Worm (Caenorhabditis elegans) whole organism, L4 larva: ENCODE measurements around the gene fipr-5.
A peak's percentile ranks its signal among the peaks of the same experiment; 100 is the strongest.

ENCODE experiments used
- F26F4.8 ChIP-seq: fragments of 200-800 bp; sonication (Bioruptor generic); conservative IDR thresholded peaks from 2 replicates; pipeline ENCODE4 v1.3.6; 2022; ENCODE audit warnings: missing genetic modification characterization, missing compliant biosample characterization
- R02D3.7 ChIP-seq: fragments of 150-350 bp; sonication (generic microtip); optimal IDR thresholded peaks from 3 replicates; lab custom pipeline; 2014; ENCODE audit warnings: missing biosample characterization, missing genetic modification characterization
- T20F7.1 ChIP-seq: fragments of 200-800 bp; sonication (Bioruptor generic); optimal IDR thresholded peaks from 2 replicates; lab custom pipeline; 2018; ENCODE audit warnings: mild to moderate bottlenecking, missing genetic modification characterization, missing compliant biosample characterization
- Y105C5A.15 ChIP-seq: fragments of 200-800 bp; sonication (Bioruptor generic); IDR thresholded peaks from 2 replicates; pipeline ENCODE4 v1.3.6; 2022; ENCODE audit warnings: missing genetic modification characterization, missing compliant biosample characterization
- Y5F2A.4 ChIP-seq: fragments of 200-800 bp; sonication (Bioruptor generic); optimal IDR thresholded peaks from 2 replicates; lab custom pipeline; 2018; ENCODE audit warnings: mild to moderate bottlenecking, missing genetic modification characterization, missing compliant biosample characterization
- Y75B8A.6 ChIP-seq: fragments of 200-800 bp; sonication (Bioruptor generic); IDR thresholded peaks from 2 replicates; pipeline ENCODE4 v1.3.6; 2022; ENCODE audit warnings: missing genetic modification reagents, missing genetic modification characterization, missing compliant biosample characterization
- ZK337.2 ChIP-seq: fragments of 200-800 bp; sonication (Bioruptor generic); IDR thresholded peaks from 2 replicates; pipeline ENCODE4 v1.3.6; 2022; ENCODE audit warnings: missing genetic modification reagents, missing genetic modification characterization, missing compliant biosample characterization
- ZK546.5 ChIP-seq, 2 experiments: sonication (generic microtip); optimal IDR thresholded peaks; 2 replicates each; lab custom pipeline; 2017; ENCODE audit warnings: missing biosample characterization in 2 of 2, missing genetic modification characterization in 2 of 2
- aly-2 ChIP-seq: sonication (generic microtip); optimal IDR thresholded peaks from 2 replicates; lab custom pipeline; 2018; ENCODE audit warnings: missing biosample characterization, missing genetic modification characterization
- ama-1 ChIP-seq: fragments of 150-350 bp; optimal IDR thresholded peaks from 2 replicates; lab custom pipeline; 2014; ENCODE audit warnings: inconsistent platforms, mixed read lengths
- arid-1 ChIP-seq: fragments of 200-800 bp; sonication (Bioruptor generic); conservative IDR thresholded peaks from 2 replicates; pipeline ENCODE4 v1.3.6; 2022; ENCODE audit warnings: missing genetic modification reagents, missing genetic modification characterization, missing compliant biosample characterization
- ceh-20 ChIP-seq: fragments of 200-800 bp; sonication (Bioruptor generic); IDR thresholded peaks from 2 replicates; pipeline ENCODE4 v1.3.6; 2022; ENCODE audit warnings: missing genetic modification reagents, missing genetic modification characterization, missing compliant biosample characterization
- ceh-28 ChIP-seq: fragments of 150-350 bp; optimal IDR thresholded peaks from 2 replicates; lab custom pipeline; 2014; ENCODE audit warnings: missing biosample characterization, missing genetic modification reagents, missing genetic modification characterization
- ceh-32 ChIP-seq: sonication (generic microtip); optimal IDR thresholded peaks from 2 replicates; lab custom pipeline; 2016; ENCODE audit warnings: mild to moderate bottlenecking, missing genetic modification characterization, missing compliant biosample characterization; ENCODE audit not compliant: poor library complexity
- ceh-62 ChIP-seq: sonication (generic microtip); optimal IDR thresholded peaks from 2 replicates; lab custom pipeline; 2017; ENCODE audit warnings: missing biosample characterization, missing genetic modification characterization
- ceh-82 ChIP-seq: sonication (generic microtip); optimal IDR thresholded peaks from 2 replicates; lab custom pipeline; 2017; ENCODE audit warnings: missing biosample characterization, missing genetic modification characterization
- cey-2 ChIP-seq: sonication (generic microtip); optimal IDR thresholded peaks from 3 replicates; lab custom pipeline; 2017; ENCODE audit warnings: missing genetic modification characterization, mild to moderate bottlenecking, missing compliant biosample characterization, antibody characterized with exemption, borderline replicate concordance; ENCODE audit not compliant: insufficient read depth
- ctbp-1 ChIP-seq: fragments of 200-800 bp; sonication (Bioruptor generic); IDR thresholded peaks from 2 replicates; pipeline ENCODE4 v1.3.6; 2022; ENCODE audit warnings: missing genetic modification reagents, missing genetic modification characterization, missing compliant biosample characterization
- daf-16 ChIP-seq, 3 experiments: sonication (generic microtip); optimal IDR thresholded peaks; 2 replicates each; lab custom pipeline; 2016 to 2017; ENCODE audit warnings: missing genetic modification characterization in 3 of 3, missing genetic modification reagents in 3 of 3, mild to moderate bottlenecking in 2 of 3, missing compliant biosample characterization in 2 of 3, missing biosample characterization in 1 of 3, moderate library complexity in 1 of 3
- daf-8 ChIP-seq: fragments of 200-800 bp; sonication (Bioruptor generic); IDR thresholded peaks from 2 replicates; pipeline ENCODE4 v1.3.6; 2022; ENCODE audit warnings: missing genetic modification characterization, missing compliant biosample characterization
- dmd-8 ChIP-seq: fragments of 200-800 bp; sonication (Bioruptor generic); IDR thresholded peaks from 2 replicates; pipeline ENCODE4 v1.3.6; 2022; ENCODE audit warnings: missing genetic modification characterization, missing compliant biosample characterization
- duxl-1 ChIP-seq: sonication (generic microtip); optimal IDR thresholded peaks from 2 replicates; lab custom pipeline; 2016; ENCODE audit warnings: mild to moderate bottlenecking, missing genetic modification characterization, moderate library complexity, missing compliant biosample characterization; ENCODE audit not compliant: poor library complexity
- dve-1 ChIP-seq: sonication (generic microtip); optimal IDR thresholded peaks from 2 replicates; lab custom pipeline; 2017; ENCODE audit warnings: antibody characterized with exemption, mild to moderate bottlenecking, missing genetic modification characterization, missing compliant biosample characterization; ENCODE audit not compliant: insufficient read depth
- hlh-30 ChIP-seq: sonication (generic microtip); optimal IDR thresholded peaks from 2 replicates; lab custom pipeline; 2017; ENCODE audit warnings: antibody characterized with exemption, mild to moderate bottlenecking, missing genetic modification characterization, missing compliant biosample characterization; ENCODE audit not compliant: insufficient read depth
- hmg-1.1 ChIP-seq: fragments of 200-800 bp; sonication (Bioruptor generic); IDR thresholded peaks from 2 replicates; pipeline ENCODE4 v1.3.6; 2022; ENCODE audit warnings: missing genetic modification reagents, missing genetic modification characterization, missing compliant biosample characterization
- jun-1 ChIP-seq: fragments of 150-350 bp; optimal IDR thresholded peaks from 2 replicates; lab custom pipeline; 2014; ENCODE audit warnings: missing biosample characterization, missing genetic modification reagents, missing genetic modification characterization
- lim-7 ChIP-seq: fragments of 200-800 bp; sonication (Bioruptor generic); IDR thresholded peaks from 2 replicates; pipeline ENCODE4 v1.3.6; 2022; ENCODE audit warnings: missing genetic modification characterization, missing compliant biosample characterization
- lin-1 ChIP-seq: fragments of 200-800 bp; sonication (Bioruptor generic); IDR thresholded peaks from 2 replicates; pipeline ENCODE4 v1.3.6; 2022; ENCODE audit warnings: missing genetic modification reagents, missing genetic modification characterization, missing compliant biosample characterization
- lin-13 ChIP-seq: fragments of 150-350 bp; optimal IDR thresholded peaks from 2 replicates; lab custom pipeline; 2014; ENCODE audit warnings: missing biosample characterization, missing genetic modification reagents, missing genetic modification characterization
- lin-29 ChIP-seq: fragments of 200-800 bp; sonication (Bioruptor generic); IDR thresholded peaks from 2 replicates; pipeline ENCODE4 v1.3.6; 2022; ENCODE audit warnings: missing genetic modification reagents, missing genetic modification characterization, missing compliant biosample characterization
- lin-38 ChIP-seq: fragments of 200-800 bp; sonication (Bioruptor generic); IDR thresholded peaks from 2 replicates; pipeline ENCODE4 v1.3.6; 2022; ENCODE audit warnings: missing genetic modification reagents, missing genetic modification characterization, missing compliant biosample characterization
- lin-39 ChIP-seq: fragments of 150-350 bp; optimal IDR thresholded peaks from 2 replicates; lab custom pipeline; 2014; ENCODE audit warnings: missing biosample characterization, missing genetic modification reagents, missing genetic modification characterization
- lsy-2 ChIP-seq, 2 experiments: fragments of 150-350 bp in 1 of 2; sonication (generic microtip) in 1 of 2; optimal IDR thresholded peaks; 2 replicates each; lab custom pipeline; 2014 to 2017; ENCODE audit warnings: missing biosample characterization in 2 of 2, missing genetic modification characterization in 2 of 2
- nhr-11 ChIP-seq: fragments of 150-350 bp; optimal IDR thresholded peaks from 2 replicates; lab custom pipeline; 2014; ENCODE audit warnings: missing biosample characterization, missing genetic modification characterization
- nhr-237 ChIP-seq: sonication (generic microtip); optimal IDR thresholded peaks from 2 replicates; lab custom pipeline; 2017; ENCODE audit warnings: missing biosample characterization, missing genetic modification characterization
- nhr-28 ChIP-seq: fragments of 150-350 bp; optimal IDR thresholded peaks from 2 replicates; lab custom pipeline; 2014; ENCODE audit warnings: missing biosample characterization, missing genetic modification characterization
- nhr-41 ChIP-seq: fragments of 200-800 bp; sonication (Bioruptor generic); IDR thresholded peaks from 2 replicates; pipeline ENCODE4 v1.3.6; 2022; ENCODE audit warnings: missing genetic modification reagents, missing genetic modification characterization, missing compliant biosample characterization
- nhr-42 ChIP-seq: fragments of 200-800 bp; sonication (Bioruptor generic); IDR thresholded peaks from 2 replicates; pipeline ENCODE4 v1.3.6; 2022; ENCODE audit warnings: missing genetic modification characterization, missing compliant biosample characterization
- nhr-48 ChIP-seq: sonication (generic microtip); optimal IDR thresholded peaks from 2 replicates; lab custom pipeline; 2016; ENCODE audit warnings: mild to moderate bottlenecking, missing genetic modification characterization, missing compliant biosample characterization
- nhr-6 ChIP-seq: fragments of 150-350 bp; optimal IDR thresholded peaks from 2 replicates; lab custom pipeline; 2014; ENCODE audit warnings: missing biosample characterization, missing genetic modification characterization
- nhr-76 ChIP-seq: fragments of 150-350 bp; optimal IDR thresholded peaks from 2 replicates; lab custom pipeline; 2014; ENCODE audit warnings: missing biosample characterization, missing genetic modification characterization
- nhr-77 ChIP-seq: fragments of 150-350 bp; optimal IDR thresholded peaks from 2 replicates; lab custom pipeline; 2014; ENCODE audit warnings: missing biosample characterization, missing genetic modification characterization
- rbr-2 ChIP-seq: sonication (generic microtip); optimal IDR thresholded peaks from 2 replicates; lab custom pipeline; 2016; ENCODE audit warnings: missing genotype, missing genetic modification characterization, missing compliant biosample characterization
- spr-3 ChIP-seq: fragments of 200-800 bp; sonication (Bioruptor generic); optimal IDR thresholded peaks from 2 replicates; lab custom pipeline; 2018; ENCODE audit warnings: mild to moderate bottlenecking, missing genetic modification characterization, missing compliant biosample characterization
- tag-97 ChIP-seq: fragments of 200-800 bp; sonication (Bioruptor generic); IDR thresholded peaks from 2 replicates; pipeline ENCODE4 v1.3.6; 2022; ENCODE audit warnings: missing genetic modification characterization, missing compliant biosample characterization
- tra-1 ChIP-seq: fragments of 200-800 bp; sonication (Bioruptor generic); IDR thresholded peaks from 2 replicates; pipeline ENCODE4 v1.3.6; 2022; ENCODE audit warnings: missing genetic modification reagents, missing genetic modification characterization, missing compliant biosample characterization
- zag-1 ChIP-seq: fragments of 150-350 bp; optimal IDR thresholded peaks from 2 replicates; lab custom pipeline; 2014; ENCODE audit warnings: missing biosample characterization, missing genetic modification characterization
- ztf-7 ChIP-seq: fragments of 150-350 bp; optimal IDR thresholded peaks from 2 replicates; lab custom pipeline; 2014; ENCODE audit warnings: missing biosample characterization, missing genetic modification characterization

Gene fipr-5

ce11 chrV:10206502-10206901 lies 14.7 kb downstream of the fipr-5 start, which contains the start of gene rpc-25:
Gene rpc-25 (minus strand): TSS chrV:10206602.
- TF ChIP-seq T20F7.1 (GFP tag; lab: Kevin White, UChicago): no peak
- TF ChIP-seq zag-1 (tag; lab: Kevin White, UChicago): no peak
- no peak for TF ChIP-seq nhr-41
- TF ChIP-seq nhr-42 (GFP tag; lab: Robert Waterston, UW): no peak
- TF ChIP-seq ztf-7 (tag; lab: Kevin White, UChicago): no peak
- TF ChIP-seq lin-13 (GFP tag; lab: Kevin White, UChicago): no peak
- TF ChIP-seq ZK546.5 (tag; optimal IDR thresholded peaks at IDR 0.05; lab: Kevin White, UChicago): no peak
- no peak for TF ChIP-seq arid-1 (GFP tag; lab: Robert Waterston, UW)
- TF ChIP-seq dmd-8 (GFP tag; lab: Robert Waterston, UW): no peak
- TF ChIP-seq cey-2: no peak
- TF ChIP-seq nhr-48 (tag; lab: Kevin White, UChicago): no peak
- TF ChIP-seq ceh-82 (tag; lab: Kevin White, UChicago): no peak
- no peak for TF ChIP-seq ceh-28 (tag; lab: Kevin White, UChicago)
- TF ChIP-seq nhr-76: no peak
- TF ChIP-seq nhr-28: no peak
- no peak for TF ChIP-seq ceh-32 (tag; lab: Kevin White, UChicago)

- no peak for TF ChIP-seq lsy-2 (tag; optimal IDR thresholded peaks at IDR 0.05; lab: Kevin White, UChicago)
- no peak for TF ChIP-seq tag-97
- TF ChIP-seq ceh-20 (GFP tag; lab: Robert Waterston, UW): no peak
- TF ChIP-seq lin-38: no peak
- no peak for TF ChIP-seq F26F4.8 (GFP tag; lab: Robert Waterston, UW)
- TF ChIP-seq ama-1: no peak
- no peak for TF ChIP-seq ctbp-1 (GFP tag; lab: Robert Waterston, UW)
- TF ChIP-seq nhr-237 (tag; lab: Kevin White, UChicago): no peak
- no peak for TF ChIP-seq ZK337.2 (GFP tag; lab: Robert Waterston, UW)
- TF ChIP-seq daf-8 (GFP tag; lab: Robert Waterston, UW): no peak
- TF ChIP-seq aly-2 (tag; lab: Kevin White, UChicago): no peak
- TF ChIP-seq lin-1: no peak
- no peak for TF ChIP-seq lin-29 (GFP tag; lab: Robert Waterston, UW)
- no peak for TF ChIP-seq spr-3 (GFP tag; lab: Kevin White, UChicago)
- TF ChIP-seq lim-7 (GFP tag; lab: Robert Waterston, UW): no peak
- TF ChIP-seq jun-1 (tag; lab: Kevin White, UChicago): no peak
- no peak for TF ChIP-seq arid-1 (GFP tag; lab: Robert Waterston, UW)
Observed at ce11 chrV:10205483-10205882, 15.7 kb downstream of the fipr-5 start, which contains the start of gene ZK856.16. Gene ZK856.16 (minus strand): TSS chrV:10205583.

ce11 chrV:10204863-10205338 lies 16.3 kb downstream of the fipr-5 start, which contains the start of the genes ZK856.19 and ZK856.11:
Gene ZK856.19 (minus strand): TSS chrV:10204913.
Gene ZK856.11 (minus strand): TSS chrV:10204938.
- TF ChIP-seq Y75B8A.6 (GFP tag; lab: Robert Waterston, UW): no peak
- peak; percentile 10 for TF ChIP-seq nhr-77 (tag; lab: Kevin White, UChicago)
- TF ChIP-seq arid-1 (GFP tag; lab: Robert Waterston, UW): 0 out of 2 replicates have a peak, but pooled peaks have one; percentile 31
- TF ChIP-seq hlh-30 (tag; lab: Kevin White, UChicago): peak; percentile 24
- TF ChIP-seq tag-97: no peak
- TF ChIP-seq T20F7.1 (GFP tag; lab: Kevin White, UChicago): peak; percentile 42
- TF ChIP-seq R02D3.7 (tag; lab: Kevin White, UChicago): peak; percentile 13
- no peak for TF ChIP-seq lin-39 (tag; lab: Kevin White, UChicago)
- TF ChIP-seq ama-1: peak; percentile 37
- no peak for TF ChIP-seq ceh-62
- peak in 1 of 2 experiments; percentile 85 for TF ChIP-seq lsy-2 (tag; optimal IDR thresholded peaks at IDR 0.05; lab: Kevin White, UChicago)
- TF ChIP-seq aly-2 (tag; lab: Kevin White, UChicago): no peak
- TF ChIP-seq hmg-1.1: 0 out of 2 replicates have a peak, but pooled peaks have one; percentile 23
- peak; percentile 40 for TF ChIP-seq nhr-48 (tag; lab: Kevin White, UChicago)
- no peak for TF ChIP-seq Y5F2A.4
- TF ChIP-seq dve-1 (tag; lab: Kevin White, UChicago): peak; percentile 44
- no peak for TF ChIP-seq tra-1
- TF ChIP-seq nhr-11 (tag; lab: Kevin White, UChicago): peak; percentile 11
- TF ChIP-seq nhr-6 (tag; lab: Kevin White, UChicago): peak; percentile 59
- peak; percentile 74 for TF ChIP-seq duxl-1 (tag; lab: Kevin White, UChicago)
- no peak for TF ChIP-seq Y105C5A.15
- TF ChIP-seq rbr-2 (tag; lab: Kevin White, UChicago): peak; percentile 62
- TF ChIP-seq daf-16 (GFP tag; optimal IDR thresholded peaks at IDR 0.05; lab: Kevin White, UChicago): no peak
- peak; percentile 26 for TF ChIP-seq daf-16 (tag; optimal IDR thresholded peaks at IDR 0.05; lab: Kevin White, UChicago)
